Worm (Caenorhabditis elegans): Measurements from ENCODE around the gene nstp-8.

DNA sequence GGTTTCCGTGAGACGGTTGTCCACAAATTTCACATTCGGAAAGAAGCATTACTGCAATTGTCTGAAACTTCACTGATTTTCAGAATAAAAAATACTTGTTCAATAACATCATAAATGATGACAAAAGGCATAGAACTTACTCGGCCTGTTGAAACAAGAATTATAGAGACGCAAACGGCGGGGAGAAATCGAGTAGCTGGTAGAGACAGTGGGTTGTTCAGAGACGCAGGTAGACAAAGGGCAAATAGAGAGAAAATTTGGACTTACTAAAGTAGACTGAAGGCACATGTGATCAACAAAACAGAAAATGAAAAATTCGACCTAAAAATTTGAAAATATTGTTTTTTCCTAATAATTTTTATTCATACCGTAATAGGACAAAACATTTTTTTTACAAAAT is 44.3 kb downstream of the nstp-8 start, which contains the start of gene nhr-182:
- TF ChIP-seq C16A3.4 (tag; optimal IDR thresholded peaks at IDR 0.05) = no peak
- no peak for TF ChIP-seq lin-39 (tag; optimal IDR thresholded peaks at IDR 0.05)
- TF ChIP-seq fkh-4 (tag; optimal IDR thresholded peaks at IDR 0.05; ENCODE audit: borderline replicate concordance) = no peak
- TF ChIP-seq ceh-63 (GFP tag; optimal IDR thresholded peaks at IDR 0.05) = no peak

All from whole organism, L1 larva.